Worm (Caenorhabditis elegans) whole organism, L4 larva: ENCODE measurements around the gene unc-31.

ENCODE experiments used
- ama-1 ChIP-seq: fragments of 150-350 bp; optimal IDR thresholded peaks from 2 replicates; lab custom pipeline; 2014; ENCODE audit warnings: inconsistent platforms, mixed read lengths
- dmd-6 ChIP-seq: fragments of 200-800 bp; sonication (Bioruptor generic); IDR thresholded peaks from 2 replicates; pipeline ENCODE4 v1.3.6; 2022; ENCODE audit warnings: missing genetic modification reagents, missing genetic modification characterization, missing compliant biosample characterization
- pha-4 ChIP-seq, 2 experiments: fragments of 150-350 bp in 1 of 2; fragments of 200-800 bp in 1 of 2; sonication (Bioruptor generic) in 1 of 2; IDR thresholded peaks in 1 of 2; optimal IDR thresholded peaks in 1 of 2; 2 replicates each; pipeline versions ENCODE4 v1.3.6 to Lab custom; 2014 to 2022; ENCODE audit warnings: missing genetic modification characterization in 2 of 2, missing genetic modification reagents in 2 of 2, missing biosample characterization in 1 of 2, missing compliant biosample characterization in 1 of 2

DNA sequence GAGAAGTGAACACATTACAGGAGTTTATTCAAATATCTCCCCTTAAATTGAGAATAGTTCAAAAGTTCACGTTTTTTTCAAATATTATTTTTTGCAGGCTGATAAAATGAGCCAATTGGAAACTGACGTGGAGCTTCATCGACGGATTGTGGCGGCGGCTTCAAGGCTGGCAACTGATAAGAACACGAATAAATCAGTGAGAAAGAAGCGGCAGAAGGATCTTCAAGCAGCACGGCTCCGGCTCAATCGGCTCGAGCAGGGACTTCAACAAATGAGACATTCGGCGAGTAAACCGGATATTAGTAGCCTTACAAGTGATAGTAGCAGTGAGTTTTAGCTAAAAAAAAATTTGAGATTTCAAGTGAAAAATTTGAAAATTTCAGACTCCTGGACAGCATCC is 51.6 kb downstream of the unc-31 start, which contains the start of gene M02B1.4:
- TF ChIP-seq dmd-6 (GFP tag; lab: Robert Waterston, UW): no peak
- TF ChIP-seq pha-4 (GFP tag; IDR thresholded peaks at IDR 0.05; lab: Robert Waterston, UW): no peak
- TF ChIP-seq pha-4 (tag; optimal IDR thresholded peaks at IDR 0.05; lab: Kevin White, UChicago): no peak
- no peak for TF ChIP-seq ama-1
